Worm (Caenorhabditis elegans) whole organism, L1 larva: ENCODE data around the gene C10C6.7.

ENCODE experiments used
- C34B4.2 ChIP-seq: sonication (generic microtip); optimal IDR thresholded peaks from 2 replicates; lab custom pipeline; 2017; ENCODE audit warnings: mild to moderate bottlenecking, missing genetic modification characterization, missing compliant biosample characterization
- aha-1 ChIP-seq: fragments of 150-350 bp; optimal IDR thresholded peaks from 2 replicates; lab custom pipeline; 2014; ENCODE audit warnings: missing biosample characterization, missing genetic modification characterization
- alr-1 ChIP-seq: fragments of 200-800 bp; sonication (Bioruptor generic); optimal IDR thresholded peaks from 2 replicates; lab custom pipeline; 2018; ENCODE audit warnings: borderline replicate concordance, mild to moderate bottlenecking, missing genetic modification characterization, missing compliant biosample characterization
- aly-2 ChIP-seq: fragments of 150-350 bp; optimal IDR thresholded peaks from 2 replicates; lab custom pipeline; 2014; ENCODE audit warnings: missing biosample characterization, missing genetic modification characterization
- ceh-63 ChIP-seq: fragments of 200-800 bp; sonication (Bioruptor generic); optimal IDR thresholded peaks from 2 replicates; lab custom pipeline; 2018; ENCODE audit warnings: mild to moderate bottlenecking, missing genetic modification characterization, missing compliant biosample characterization
- ceh-82 ChIP-seq, 3 experiments: fragments of 150-350 bp in 1 of 3; sonication (generic microtip) in 2 of 3; optimal IDR thresholded peaks; 2 replicates each; lab custom pipeline; 2014 to 2017; ENCODE audit warnings: missing biosample characterization in 3 of 3, missing genetic modification characterization in 3 of 3
- ceh-88 ChIP-seq: fragments of 200-800 bp; sonication (Bioruptor generic); IDR thresholded peaks from 2 replicates; pipeline ENCODE4 v1.3.6; 2022; ENCODE audit warnings: missing genetic modification characterization, missing compliant biosample characterization
- ceh-90 ChIP-seq: sonication (generic microtip); optimal IDR thresholded peaks from 2 replicates; lab custom pipeline; 2016; ENCODE audit warnings: missing genetic modification characterization, missing compliant biosample characterization
- ces-1 ChIP-seq: fragments of 150-350 bp; optimal IDR thresholded peaks from 2 replicates; lab custom pipeline; 2014; ENCODE audit warnings: missing biosample characterization, missing genetic modification reagents, missing genetic modification characterization
- dpl-1 ChIP-seq, 3 experiments: fragments of 150-350 bp in 2 of 3; sonication (generic microtip) in 1 of 3; optimal IDR thresholded peaks; 2 replicates each; lab custom pipeline; 2014 to 2017; ENCODE audit warnings: missing biosample characterization in 3 of 3, missing genetic modification characterization in 3 of 3, missing genetic modification reagents in 3 of 3
- dsc-1 ChIP-seq: sonication (generic microtip); optimal IDR thresholded peaks from 2 replicates; lab custom pipeline; 2016; ENCODE audit warnings: mild to moderate bottlenecking, missing genetic modification characterization, missing compliant biosample characterization
- efl-1 ChIP-seq, 4 experiments: fragments of 150-350 bp; optimal IDR thresholded peaks in 3 of 4; peaks in 1 of 4; 1 replicate in 1 of 4; 2 replicates in 3 of 4; lab custom pipeline; 2014; ENCODE audit warnings: missing biosample characterization in 2 of 4, missing genetic modification characterization in 2 of 4, missing genetic modification reagents in 2 of 4
- efl-3 ChIP-seq: fragments of 200-800 bp; sonication (Bioruptor generic); optimal IDR thresholded peaks from 2 replicates; lab custom pipeline; 2018; ENCODE audit warnings: mild to moderate bottlenecking, missing genetic modification characterization, missing compliant biosample characterization
- egl-13 ChIP-seq: sonication (generic microtip); optimal IDR thresholded peaks from 2 replicates; lab custom pipeline; 2016; ENCODE audit warnings: missing genotype, missing genetic modification reagents, missing genetic modification characterization, missing compliant biosample characterization
- elt-3 ChIP-seq, 6 experiments: fragments of 150-350 bp in 1 of 6; sonication (generic microtip); optimal IDR thresholded peaks; 2 replicates each; lab custom pipeline; 2017 to 2018; ENCODE audit warnings: missing biosample characterization in 6 of 6, missing genetic modification characterization in 6 of 6, inconsistent platforms in 1 of 6
- grh-1 ChIP-seq: fragments of 200-800 bp; sonication (Bioruptor generic); IDR thresholded peaks from 2 replicates; pipeline ENCODE4 v1.3.6; 2022; ENCODE audit warnings: missing genetic modification reagents, missing genetic modification characterization, missing compliant biosample characterization
- hlh-17 ChIP-seq: fragments of 200-800 bp; sonication (Bioruptor generic); optimal IDR thresholded peaks from 2 replicates; lab custom pipeline; 2018; ENCODE audit warnings: missing genetic modification characterization, mild to moderate bottlenecking, missing compliant biosample characterization, moderate library complexity, borderline replicate concordance
- irx-1 ChIP-seq: sonication (generic microtip); optimal IDR thresholded peaks from 2 replicates; lab custom pipeline; 2016; ENCODE audit warnings: missing genetic modification characterization, missing compliant biosample characterization
- jun-1 ChIP-seq: fragments of 150-350 bp; optimal IDR thresholded peaks from 2 replicates; lab custom pipeline; 2014; ENCODE audit warnings: missing biosample characterization, missing genetic modification reagents, missing genetic modification characterization
- lin-13 ChIP-seq: fragments of 150-350 bp; optimal IDR thresholded peaks from 2 replicates; lab custom pipeline; 2014; ENCODE audit warnings: missing biosample characterization, missing genetic modification reagents, missing genetic modification characterization
- lin-14 ChIP-seq: fragments of 200-800 bp; sonication (Bioruptor generic); optimal IDR thresholded peaks from 2 replicates; lab custom pipeline; 2018; ENCODE audit warnings: mild to moderate bottlenecking, missing genetic modification characterization, moderate library complexity, missing compliant biosample characterization
- lin-35 ChIP-seq, 2 experiments: fragments of 150-350 bp; optimal IDR thresholded peaks; 2 replicates each; lab custom pipeline; 2014; ENCODE audit warnings: missing biosample characterization in 2 of 2, missing genetic modification characterization in 2 of 2, missing genetic modification reagents in 2 of 2
- lir-3 ChIP-seq: sonication (generic microtip); optimal IDR thresholded peaks from 2 replicates; lab custom pipeline; 2016; ENCODE audit warnings: mild to moderate bottlenecking, missing genetic modification characterization, moderate library complexity, missing compliant biosample characterization; ENCODE audit not compliant: poor library complexity
- mab-9 ChIP-seq: fragments of 200-800 bp; sonication (Bioruptor generic); IDR thresholded peaks from 2 replicates; pipeline ENCODE4 v1.3.6; 2022; ENCODE audit warnings: missing genetic modification reagents, missing genetic modification characterization, missing compliant biosample characterization
- mdl-1 ChIP-seq, 2 experiments: fragments of 150-350 bp; optimal IDR thresholded peaks; 2 replicates each; lab custom pipeline; 2014 to 2017; ENCODE audit warnings: missing biosample characterization in 2 of 2, missing genetic modification characterization in 2 of 2, inconsistent platforms in 1 of 2
- mef-2 ChIP-seq: fragments of 150-350 bp; optimal IDR thresholded peaks from 2 replicates; lab custom pipeline; 2014; ENCODE audit warnings: missing biosample characterization, missing genetic modification characterization
- mep-1 ChIP-seq: fragments of 150-350 bp; optimal IDR thresholded peaks from 2 replicates; lab custom pipeline; 2014; ENCODE audit warnings: missing biosample characterization, missing genetic modification characterization
- nhr-11 ChIP-seq: fragments of 150-350 bp; optimal IDR thresholded peaks from 2 replicates; lab custom pipeline; 2014; ENCODE audit warnings: missing biosample characterization, missing genetic modification characterization
- nhr-12 ChIP-seq: sonication (generic microtip); optimal IDR thresholded peaks from 2 replicates; lab custom pipeline; 2017; ENCODE audit warnings: missing biosample characterization, missing genetic modification characterization
- nhr-237 ChIP-seq: fragments of 150-350 bp; optimal IDR thresholded peaks from 2 replicates; lab custom pipeline; 2014; ENCODE audit warnings: missing biosample characterization, missing genetic modification characterization
- nhr-47 ChIP-seq: sonication (generic microtip); optimal IDR thresholded peaks from 2 replicates; lab custom pipeline; 2016; ENCODE audit warnings: mild to moderate bottlenecking, missing genetic modification characterization, moderate library complexity, missing compliant biosample characterization
- nhr-71 ChIP-seq: sonication (generic microtip); optimal IDR thresholded peaks from 2 replicates; lab custom pipeline; 2016; ENCODE audit warnings: mild to moderate bottlenecking, missing genetic modification characterization, moderate library complexity, missing compliant biosample characterization
- nhr-77 ChIP-seq: fragments of 150-350 bp; optimal IDR thresholded peaks from 2 replicates; lab custom pipeline; 2014; ENCODE audit warnings: missing biosample characterization, missing genetic modification characterization
- nhr-85 ChIP-seq: sonication (generic microtip); peaks from one replicate; lab custom pipeline; 2016; ENCODE audit warnings: missing genetic modification characterization, inconsistent platforms, missing compliant biosample characterization
- nhr-90 ChIP-seq: sonication (generic microtip); optimal IDR thresholded peaks from 2 replicates; lab custom pipeline; 2016; ENCODE audit warnings: mild to moderate bottlenecking, missing genetic modification characterization, missing compliant biosample characterization; ENCODE audit not compliant: poor library complexity
- pag-3 ChIP-seq: sonication (generic microtip); optimal IDR thresholded peaks from 2 replicates; lab custom pipeline; 2017; ENCODE audit warnings: missing genetic modification characterization, mild to moderate bottlenecking, missing compliant biosample characterization, antibody characterized with exemption, borderline replicate concordance; ENCODE audit not compliant: insufficient read depth
- pqm-1 ChIP-seq: sonication (generic microtip); optimal IDR thresholded peaks from 3 replicates; lab custom pipeline; 2017; ENCODE audit warnings: missing biosample characterization, missing genetic modification characterization
- skn-1 ChIP-seq: fragments of 150-350 bp; optimal IDR thresholded peaks from 2 replicates; lab custom pipeline; 2014; ENCODE audit warnings: missing biosample characterization, missing genetic modification characterization
- snu-23 ChIP-seq: sonication (generic microtip); optimal IDR thresholded peaks from 2 replicates; lab custom pipeline; 2016; ENCODE audit warnings: missing genetic modification characterization, missing compliant biosample characterization
- swsn-7 ChIP-seq: sonication (generic microtip); optimal IDR thresholded peaks from 2 replicates; lab custom pipeline; 2016; ENCODE audit warnings: missing genetic modification characterization, missing compliant biosample characterization
- tbx-2 ChIP-seq: sonication (generic microtip); optimal IDR thresholded peaks from 2 replicates; lab custom pipeline; 2016; ENCODE audit warnings: missing genetic modification characterization, missing compliant biosample characterization
- tlp-1 ChIP-seq: fragments of 150-350 bp; optimal IDR thresholded peaks from 2 replicates; lab custom pipeline; 2014; ENCODE audit warnings: missing biosample characterization, missing genetic modification characterization
- unc-130 ChIP-seq: fragments of 150-350 bp; optimal IDR thresholded peaks from 2 replicates; lab custom pipeline; 2017; ENCODE audit warnings: missing biosample characterization, missing genetic modification characterization, inconsistent platforms
- unc-30 ChIP-seq: sonication (generic microtip); optimal IDR thresholded peaks from 2 replicates; lab custom pipeline; 2017; ENCODE audit warnings: missing biosample characterization, missing genetic modification characterization
- unc-62 ChIP-seq: fragments of 150-350 bp; optimal IDR thresholded peaks from 2 replicates; lab custom pipeline; 2014; ENCODE audit warnings: missing biosample characterization, missing genetic modification reagents, missing genetic modification characterization
- zag-1 ChIP-seq: fragments of 150-350 bp; optimal IDR thresholded peaks from 2 replicates; lab custom pipeline; 2014; ENCODE audit warnings: missing biosample characterization, missing genetic modification characterization
- ztf-11 ChIP-seq, 2 experiments: sonication (generic microtip); optimal IDR thresholded peaks; 2 replicates each; lab custom pipeline; 2016 to 2017; ENCODE audit warnings: missing genetic modification characterization in 2 of 2, missing biosample characterization in 1 of 2, missing compliant biosample characterization in 1 of 2

The C10C6.7 gene

DNA sequence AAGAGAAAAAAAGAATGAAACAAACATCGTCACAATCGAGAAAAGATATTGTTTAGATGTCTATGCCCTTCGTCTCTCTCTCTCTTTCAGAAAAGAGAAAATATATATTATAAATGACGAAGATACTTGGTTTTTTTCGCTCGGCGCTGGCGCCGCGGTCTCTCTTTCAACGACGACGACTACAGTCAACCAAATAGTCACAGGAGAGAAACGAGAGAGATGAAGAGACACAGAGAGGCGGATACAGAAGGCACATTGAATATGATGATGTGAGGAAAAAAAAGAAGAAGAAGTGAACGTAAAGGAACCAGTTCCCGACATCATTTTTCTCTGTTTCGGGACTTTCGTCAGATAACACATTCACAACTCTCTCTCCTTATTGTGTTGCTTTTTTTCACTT is 24.1 kb upstream of the C10C6.7 start (continued):
- TF ChIP-seq swsn-7 (tag; lab: Kevin White, UChicago), result no peak
- TF ChIP-seq unc-30 (tag; lab: Kevin White, UChicago), result no peak
- TF ChIP-seq tbx-2 (tag; lab: Kevin White, UChicago), result peak; percentile 25
- no peak for TF ChIP-seq unc-130 (tag; lab: Kevin White, UChicago)
- TF ChIP-seq egl-13 (tag; lab: Kevin White, UChicago), result no peak
- TF ChIP-seq hlh-17 (GFP tag; lab: Kevin White, UChicago), result no peak
- peak; percentile 33 for TF ChIP-seq mep-1 (tag; lab: Kevin White, UChicago)
- TF ChIP-seq lin-35 (GFP tag; optimal IDR thresholded peaks at IDR 0.05; lab: Kevin White, UChicago), result peak; percentile 9 to 54
- TF ChIP-seq ceh-63 (GFP tag; lab: Kevin White, UChicago), result no peak
- peak; percentile 98 for TF ChIP-seq nhr-85 (tag; lab: Kevin White, UChicago)
- TF ChIP-seq tlp-1 (tag; lab: Kevin White, UChicago), result no peak
- TF ChIP-seq jun-1 (tag; lab: Kevin White, UChicago), result no peak
- no peak for TF ChIP-seq C34B4.2 (tag; lab: Kevin White, UChicago)
- peak; percentile 85 for TF ChIP-seq lin-14 (GFP tag; lab: Kevin White, UChicago)
- peak; percentile 33 for TF ChIP-seq nhr-47 (tag; lab: Kevin White, UChicago)
- TF ChIP-seq unc-62, result no peak
- TF ChIP-seq ceh-82 (tag; optimal IDR thresholded peaks at IDR 0.05; lab: Kevin White, UChicago), result no peak
- no peak for TF ChIP-seq irx-1 (tag; lab: Kevin White, UChicago)
- TF ChIP-seq zag-1 (tag; lab: Kevin White, UChicago), result no peak
- TF ChIP-seq mab-9 (GFP tag; lab: Robert Waterston, UW), result no peak
- TF ChIP-seq dpl-1 (GFP tag; optimal IDR thresholded peaks at IDR 0.05; lab: Kevin White, UChicago), result peak in 1 of 3 experiments; percentile 3
- no peak for TF ChIP-seq lin-13 (GFP tag; lab: Kevin White, UChicago)
- TF ChIP-seq nhr-71 (tag; lab: Kevin White, UChicago), result peak; percentile 74
- TF ChIP-seq ceh-90 (tag; lab: Kevin White, UChicago), result no peak
- no peak for TF ChIP-seq dsc-1 (tag; lab: Kevin White, UChicago)
- no peak for TF ChIP-seq nhr-11 (tag; lab: Kevin White, UChicago)
- peak; percentile 60 for TF ChIP-seq snu-23 (GFP tag; lab: Kevin White, UChicago)
- no peak for TF ChIP-seq ztf-11 (tag; optimal IDR thresholded peaks at IDR 0.05; lab: Kevin White, UChicago)
- no peak for TF ChIP-seq ceh-88 (GFP tag; lab: Robert Waterston, UW)
- TF ChIP-seq nhr-77, result no peak
- no peak for TF ChIP-seq lir-3 (tag; lab: Kevin White, UChicago)
- TF ChIP-seq alr-1, result no peak
- no peak for TF ChIP-seq efl-3 (GFP tag; lab: Kevin White, UChicago)
- no peak for TF ChIP-seq aly-2 (tag; lab: Kevin White, UChicago)
- no peak for TF ChIP-seq skn-1 (tag; lab: Kevin White, UChicago)
- TF ChIP-seq nhr-90, result peak; percentile 69
- peak; percentile 46; the same call in 1 of the 2 replicates for TF ChIP-seq grh-1 (GFP tag; lab: Robert Waterston, UW)
- no peak for TF ChIP-seq aha-1 (tag; lab: Kevin White, UChicago)
- TF ChIP-seq pqm-1 (tag; lab: Kevin White, UChicago), result no peak
- TF ChIP-seq pag-3, result no peak
- no peak for TF ChIP-seq mef-2 (tag; lab: Kevin White, UChicago)
- TF ChIP-seq nhr-12 (tag; lab: Kevin White, UChicago), result no peak
- no peak for TF ChIP-seq nhr-237 (tag; lab: Kevin White, UChicago)
- TF ChIP-seq elt-3 (tag; optimal IDR thresholded peaks at IDR 0.05; lab: Kevin White, UChicago), result peak in 3 of 6 experiments; percentile 11 to 74 (median 67)
- TF ChIP-seq mdl-1 (tag; optimal IDR thresholded peaks at IDR 0.05; lab: Kevin White, UChicago), result no peak
- TF ChIP-seq efl-1 (optimal IDR thresholded peaks at IDR 0.05; lab: Kevin White, UChicago), result peak in 1 of 2 experiments; percentile 0
- TF ChIP-seq efl-1 (GFP tag; optimal IDR thresholded peaks at IDR 0.05 in 1 of 2; lab: Kevin White, UChicago), result peak in 1 of 2 experiments; percentile 35
- no peak for TF ChIP-seq ces-1 (GFP tag; lab: Kevin White, UChicago)
